Worm (Caenorhabditis elegans) whole organism, L1 larva: ENCODE results near the gene srxa-18.

ENCODE experiments used
- C04F5.9 ChIP-seq: sonication (generic microtip); optimal IDR thresholded peaks from 2 replicates; lab custom pipeline; 2016; ENCODE audit warnings: missing genetic modification characterization, missing compliant biosample characterization
- alr-1 ChIP-seq: fragments of 200-800 bp; sonication (Bioruptor generic); optimal IDR thresholded peaks from 2 replicates; lab custom pipeline; 2018; ENCODE audit warnings: borderline replicate concordance, mild to moderate bottlenecking, missing genetic modification characterization, missing compliant biosample characterization
- aly-2 ChIP-seq: fragments of 150-350 bp; optimal IDR thresholded peaks from 2 replicates; lab custom pipeline; 2014; ENCODE audit warnings: missing biosample characterization, missing genetic modification characterization
- egl-27 ChIP-seq, 2 experiments: fragments of 150-350 bp in 1 of 2; sonication (generic microtip); optimal IDR thresholded peaks; 3 replicates each; lab custom pipeline; 2017 to 2018; ENCODE audit warnings: missing biosample characterization in 2 of 2, missing genetic modification characterization in 2 of 2, missing genetic modification reagents in 2 of 2
- elt-2 ChIP-seq: sonication (generic microtip); optimal IDR thresholded peaks from 2 replicates; lab custom pipeline; 2016; ENCODE audit warnings: missing genetic modification characterization, mild to moderate bottlenecking, inconsistent platforms, missing compliant biosample characterization, missing genetic modification reagents
- jun-1 ChIP-seq: fragments of 150-350 bp; optimal IDR thresholded peaks from 2 replicates; lab custom pipeline; 2014; ENCODE audit warnings: missing biosample characterization, missing genetic modification reagents, missing genetic modification characterization
- lir-3 ChIP-seq: sonication (generic microtip); optimal IDR thresholded peaks from 2 replicates; lab custom pipeline; 2016; ENCODE audit warnings: mild to moderate bottlenecking, missing genetic modification characterization, moderate library complexity, missing compliant biosample characterization; ENCODE audit not compliant: poor library complexity
- mdl-1 ChIP-seq, 2 experiments: fragments of 150-350 bp; optimal IDR thresholded peaks; 2 replicates each; lab custom pipeline; 2014 to 2017; ENCODE audit warnings: missing biosample characterization in 2 of 2, missing genetic modification characterization in 2 of 2, inconsistent platforms in 1 of 2
- pag-3 ChIP-seq: sonication (generic microtip); optimal IDR thresholded peaks from 2 replicates; lab custom pipeline; 2017; ENCODE audit warnings: missing genetic modification characterization, mild to moderate bottlenecking, missing compliant biosample characterization, antibody characterized with exemption, borderline replicate concordance; ENCODE audit not compliant: insufficient read depth
- sox-4 ChIP-seq: sonication (generic microtip); optimal IDR thresholded peaks from 2 replicates; lab custom pipeline; 2016; ENCODE audit warnings: missing genetic modification characterization, missing compliant biosample characterization
- tbx-2 ChIP-seq: sonication (generic microtip); optimal IDR thresholded peaks from 2 replicates; lab custom pipeline; 2016; ENCODE audit warnings: missing genetic modification characterization, missing compliant biosample characterization

ce11 chrV:10168870-10169269 is 48.1 kb upstream of the srxa-18 start:
- TF ChIP-seq sox-4 (tag; lab: Kevin White, UChicago) (no peak), jun-1 (tag; lab: Kevin White, UChicago) (no peak), egl-27 (tag; optimal IDR thresholded peaks at IDR 0.05; lab: Kevin White, UChicago) (no peak), tbx-2 (tag; lab: Kevin White, UChicago) (no peak), elt-2 (tag; lab: Kevin White, UChicago) (no peak), aly-2 (tag; lab: Kevin White, UChicago) (peak; percentile 34), lir-3 (tag; lab: Kevin White, UChicago) (no peak), C04F5.9 (tag; lab: Kevin White, UChicago) (no peak), pag-3 (tag; lab: Kevin White, UChicago) (no peak), alr-1 (tag; lab: Kevin White, UChicago) (no peak), mdl-1 (tag; optimal IDR thresholded peaks at IDR 0.05; lab: Kevin White, UChicago) (no peak)
